Fruit fly (Drosophila melanogaster): Measurements from ENCODE around the gene CG8004.
A peak's percentile ranks its signal among the peaks of the same experiment; 100 is the strongest.

CG8004 gene

dm6 chr3L:19968725-19969598 is 40.7 kb upstream of the CG8004 start:
- no peak for TF ChIP-seq CG11456 (GFP tag; IDR thresholded peaks at IDR 0.05)
- peak; percentile 88 for TF ChIP-seq Ets65A (GFP tag)
- peak; percentile 81 for TF ChIP-seq abd-A (tag; optimal IDR thresholded peaks at IDR 0.05)
- TF ChIP-seq Hmr (GFP tag; optimal IDR thresholded peaks at IDR 0.05): peak; percentile 61
- TF ChIP-seq maf-S (GFP tag; optimal IDR thresholded peaks at IDR 0.05): no peak
- TF ChIP-seq sens (GFP tag): peak; percentile 52
- TF ChIP-seq Deaf1 (tag; optimal IDR thresholded peaks at IDR 0.05): no peak
- TF ChIP-seq CG12769 (tag; optimal IDR thresholded peaks at IDR 0.05): no peak
- TF ChIP-seq dmrt99B (tag; optimal IDR thresholded peaks at IDR 0.05): peak; percentile 38
- no peak for TF ChIP-seq gro (GFP tag; optimal IDR thresholded peaks at IDR 0.05)
- TF ChIP-seq YL-1 (GFP tag; optimal IDR thresholded peaks at IDR 0.05): no peak
- peak; percentile 67 for TF ChIP-seq CG18599 (GFP tag; optimal IDR thresholded peaks at IDR 0.05)
- TF ChIP-seq row (GFP tag; IDR thresholded peaks at IDR 0.05): peak; percentile 31; the same call in 1 of the 3 replicates
- peak; percentile 46 for TF ChIP-seq lab (GFP tag; optimal IDR thresholded peaks at IDR 0.05)
- no peak for TF ChIP-seq CG32767 (GFP tag; IDR thresholded peaks at IDR 0.05)
- TF ChIP-seq NC2α (GFP tag; optimal IDR thresholded peaks at IDR 0.05): no peak
- peak; percentile 16 for TF ChIP-seq CG2120 (GFP tag; optimal IDR thresholded peaks at IDR 0.05)
- TF ChIP-seq Sry-δ (GFP tag; optimal IDR thresholded peaks at IDR 0.05): no peak
- TF ChIP-seq ase (GFP tag; IDR thresholded peaks at IDR 0.05): no peak
- peak; percentile 64 for TF ChIP-seq CG13894 (tag; optimal IDR thresholded peaks at IDR 0.05)
- TF ChIP-seq CG2116 (GFP tag; optimal IDR thresholded peaks at IDR 0.05): no peak
- peak; percentile 21 for TF ChIP-seq nmo (GFP tag; optimal IDR thresholded peaks at IDR 0.05)
- TF ChIP-seq CG8924 (tag; optimal IDR thresholded peaks at IDR 0.05): no peak
- TF ChIP-seq fd102C (GFP tag; optimal IDR thresholded peaks at IDR 0.05): no peak
- TF ChIP-seq CG3281 (GFP tag; optimal IDR thresholded peaks at IDR 0.05): peak; percentile 31
- TF ChIP-seq Meics (GFP tag; optimal IDR thresholded peaks at IDR 0.05): peak; percentile 42
- peak in 1 of 2 experiments; percentile 59 for TF ChIP-seq Hr51 (GFP tag; optimal IDR thresholded peaks at IDR 0.05)
- no peak for TF ChIP-seq da (GFP tag; optimal IDR thresholded peaks at IDR 0.05)
- no peak for TF ChIP-seq hkb (optimal IDR thresholded peaks at IDR 0.05)
- TF ChIP-seq hkb (GFP tag; IDR thresholded peaks at IDR 0.05): no peak
- TF ChIP-seq CG30403 (GFP tag; optimal IDR thresholded peaks at IDR 0.05): peak; percentile 3
- TF ChIP-seq HLHmδ (GFP tag; optimal IDR thresholded peaks at IDR 0.05): no peak
- TF ChIP-seq zfh2 (GFP tag; optimal IDR thresholded peaks at IDR 0.05): no peak
- TF ChIP-seq CG11504 (tag; optimal IDR thresholded peaks at IDR 0.05): peak; percentile 54
- TF ChIP-seq Doc3 (GFP tag; IDR thresholded peaks at IDR 0.05; ENCODE audit: partially characterized antibody): no peak
- TF ChIP-seq CG13424 (tag; optimal IDR thresholded peaks at IDR 0.05): peak; percentile 31
- TF ChIP-seq Sox100B (GFP tag; optimal IDR thresholded peaks at IDR 0.05): no peak
- 0 out of 3 replicates have a peak, but pooled peaks have one; percentile 9 for TF ChIP-seq Optix (GFP tag; IDR thresholded peaks at IDR 0.05)
- no peak for TF ChIP-seq pros (GFP tag; optimal IDR thresholded peaks at IDR 0.05)
- TF ChIP-seq bsh (GFP tag; optimal IDR thresholded peaks at IDR 0.05): no peak
- peak; percentile 80 for TF ChIP-seq Hey (tag; optimal IDR thresholded peaks at IDR 0.05)
- TF ChIP-seq CG10147 (GFP tag; optimal IDR thresholded peaks at IDR 0.05): peak; percentile 53
- 0 out of 3 replicates have a peak, but pooled peaks have one; percentile 8 for TF ChIP-seq dysf (GFP tag; IDR thresholded peaks at IDR 0.05)
- TF ChIP-seq gsb (GFP tag; IDR thresholded peaks at IDR 0.05): no peak
- TF ChIP-seq Med (GFP tag): no peak
- TF ChIP-seq CG9727 (GFP tag; optimal IDR thresholded peaks at IDR 0.05): peak; percentile 19
- no peak for TF ChIP-seq trem (tag; optimal IDR thresholded peaks at IDR 0.05)
- TF ChIP-seq CG8290 (GFP tag; optimal IDR thresholded peaks at IDR 0.05): no peak
- TF ChIP-seq CG8290 (tag; optimal IDR thresholded peaks at IDR 0.05): no peak
